Fruit fly (Drosophila melanogaster) whole organism, embryonic: ENCODE measurements around the gene CG6051.

Experiments
- Bgb ChIP-seq: fragments of 200-800 bp; sonication (Bioruptor generic); IDR thresholded peaks from 2 replicates; pipeline ENCODE4 v1.3.6; 2022; ENCODE audit warnings: missing biosample characterization, missing genetic modification characterization; ENCODE audit not compliant: partially characterized antibody
- CG10209 ChIP-seq: fragments of 200-800 bp; sonication (Bioruptor generic); optimal IDR thresholded peaks from 3 replicates; lab custom pipeline; 2017; ENCODE audit warnings: missing biosample characterization, mild to moderate bottlenecking, missing genetic modification characterization, missing genetic modification reagents
- CG10431 ChIP-seq: fragments of 200-800 bp; sonication (Bioruptor generic); optimal IDR thresholded peaks from 3 replicates; lab custom pipeline; 2018; ENCODE audit warnings: missing biosample characterization, mild to moderate bottlenecking, missing genetic modification characterization
- CG10462 ChIP-seq: fragments of 200-800 bp; sonication (Bioruptor generic); optimal IDR thresholded peaks from 2 replicates; lab custom pipeline; 2016; ENCODE audit warnings: missing biosample characterization, missing genetic modification characterization
- CG11696 ChIP-seq: fragments of 200-800 bp; sonication (Bioruptor generic); IDR thresholded peaks from 2 replicates; pipeline ENCODE4 v1.3.6; 2022; ENCODE audit warnings: missing biosample characterization, missing genetic modification characterization
- CG12299 ChIP-seq: fragments of 200-800 bp; sonication (Bioruptor generic); optimal IDR thresholded peaks from 2 replicates; lab custom pipeline; 2018; ENCODE audit warnings: missing biosample characterization, mild to moderate bottlenecking, missing genetic modification characterization
- CG13296 ChIP-seq: fragments of 200-800 bp; sonication (Bioruptor generic); optimal IDR thresholded peaks from 3 replicates; lab custom pipeline; 2018; ENCODE audit warnings: missing biosample characterization, mild to moderate bottlenecking, missing genetic modification characterization
- CG1647 ChIP-seq: fragments of 200-800 bp; sonication (Bioruptor generic); optimal IDR thresholded peaks from 3 replicates; lab custom pipeline; 2016; ENCODE audit warnings: missing biosample characterization, missing genetic modification characterization
- CG17186 ChIP-seq: fragments of 200-800 bp; sonication (Bioruptor generic); optimal IDR thresholded peaks from 3 replicates; lab custom pipeline; 2017; ENCODE audit warnings: missing biosample characterization, missing genetic modification reagents, missing genetic modification characterization
- CG17361 ChIP-seq: fragments of 200-800 bp; sonication (Bioruptor generic); IDR thresholded peaks from 3 replicates; pipeline ENCODE4 v1.3.6; 2022; ENCODE audit warnings: missing biosample characterization, missing genetic modification characterization
- CG17568 ChIP-seq: fragments of 200-800 bp; sonication (Bioruptor generic); optimal IDR thresholded peaks from 2 replicates; lab custom pipeline; 2018; ENCODE audit warnings: missing biosample characterization, mild to moderate bottlenecking, missing genetic modification characterization, moderate library complexity
- CG1792 ChIP-seq: fragments of 200-800 bp; sonication (Bioruptor generic); optimal IDR thresholded peaks from 2 replicates; lab custom pipeline; 2016; ENCODE audit warnings: missing biosample characterization, missing genetic modification characterization
- CG18764 ChIP-seq: fragments of 200-800 bp; sonication (Bioruptor generic); optimal IDR thresholded peaks from 3 replicates; lab custom pipeline; 2016; ENCODE audit warnings: missing biosample characterization, missing genetic modification characterization
- CG33213 ChIP-seq: fragments of 200-800 bp; sonication (Bioruptor generic); optimal IDR thresholded peaks from 3 replicates; lab custom pipeline; 2016; ENCODE audit warnings: missing biosample characterization, missing genetic modification characterization
- CG4360 ChIP-seq: fragments of 200-800 bp; sonication (Bioruptor generic); IDR thresholded peaks from 2 replicates; pipeline ENCODE4 v1.3.6; 2022; ENCODE audit warnings: missing biosample characterization, missing genetic modification characterization
- CG7839 ChIP-seq: fragments of 200-800 bp; sonication (Bioruptor generic); optimal IDR thresholded peaks from 3 replicates; lab custom pipeline; 2018; ENCODE audit warnings: missing biosample characterization, mild to moderate bottlenecking, missing genetic modification characterization, moderate library complexity
- D ChIP-seq, 2 experiments: fragments of 200-800 bp in 1 of 2; fragments of >200 bp in 1 of 2; sonication (Bioruptor generic) in 1 of 2; optimal IDR thresholded peaks; 2 replicates in 1 of 2; 3 replicates in 1 of 2; lab custom pipeline; 2017; ENCODE audit warnings: mild to moderate bottlenecking in 1 of 2, missing biosample characterization in 1 of 2, missing genetic modification characterization in 1 of 2, missing genetic modification reagents in 1 of 2
- Dip2 ChIP-seq: fragments of 200-800 bp; sonication (Bioruptor generic); IDR thresholded peaks from 2 replicates; pipeline ENCODE4 v1.3.6; 2022; ENCODE audit warnings: missing biosample characterization, missing genetic modification characterization
- Dip3 ChIP-seq: fragments of 200-800 bp; sonication (Bioruptor generic); optimal IDR thresholded peaks from 3 replicates; lab custom pipeline; 2016; ENCODE audit warnings: missing biosample characterization, missing genetic modification characterization
- Dll ChIP-seq: fragments of 200-800 bp; sonication (Bioruptor generic); IDR thresholded peaks from 4 replicates; pipeline ENCODE4 v1.3.6; 2022; ENCODE audit warnings: missing biosample characterization, missing genetic modification characterization; ENCODE audit not compliant: partially characterized antibody
- Doc3 ChIP-seq: fragments of 200-800 bp; sonication (Bioruptor generic); IDR thresholded peaks from 3 replicates; pipeline ENCODE4 v1.3.6; 2022; ENCODE audit warnings: missing biosample characterization, missing genetic modification characterization; ENCODE audit not compliant: partially characterized antibody
- E2f2 ChIP-seq: fragments of 200-800 bp; sonication (Bioruptor generic); IDR thresholded peaks from 2 replicates; pipeline ENCODE4 v1.3.6; 2022; ENCODE audit warnings: missing biosample characterization, missing genetic modification characterization
- Ets97D ChIP-seq: fragments of 200-800 bp; sonication (Bioruptor generic); optimal IDR thresholded peaks from 3 replicates; lab custom pipeline; 2016; ENCODE audit warnings: missing biosample characterization, missing genetic modification characterization
- H15 ChIP-seq: fragments of 200-800 bp; sonication (Bioruptor generic); IDR thresholded peaks from 3 replicates; pipeline ENCODE4 v1.3.6; 2022; ENCODE audit warnings: missing biosample characterization, missing genetic modification characterization
- Hr3 ChIP-seq: fragments of 200-800 bp; sonication (Bioruptor generic); optimal IDR thresholded peaks from 3 replicates; lab custom pipeline; 2016; ENCODE audit warnings: missing biosample characterization, missing genetic modification characterization
- Lpt ChIP-seq: fragments of >200 bp; optimal IDR thresholded peaks from 2 replicates; lab custom pipeline; 2018; ENCODE audit warnings: missing biosample characterization, missing genetic modification characterization
- Med ChIP-seq: fragments of 200-800 bp; sonication (Bioruptor generic); peaks from one replicate; lab custom pipeline; 2016; ENCODE audit warnings: missing biosample characterization, missing genetic modification characterization, mild to moderate bottlenecking, inconsistent platforms, moderate library complexity
- NFAT ChIP-seq: fragments of 200-800 bp; sonication (Bioruptor generic); IDR thresholded peaks from 2 replicates; pipeline ENCODE4 v1.3.6; 2022; ENCODE audit warnings: missing biosample characterization, missing genetic modification characterization
- NfI ChIP-seq: fragments of 200-800 bp; sonication (Bioruptor generic); optimal IDR thresholded peaks from 3 replicates; lab custom pipeline; 2018; ENCODE audit warnings: missing biosample characterization, mild to moderate bottlenecking, missing genetic modification characterization, moderate library complexity
- Ravus ChIP-seq: fragments of 200-800 bp; sonication (Bioruptor generic); IDR thresholded peaks from 2 replicates; pipeline ENCODE4 v1.3.6; 2022; ENCODE audit warnings: missing biosample characterization, missing genetic modification characterization
- aop ChIP-seq: fragments of 200-800 bp; sonication (Bioruptor generic); IDR thresholded peaks from 2 replicates; pipeline ENCODE4 v1.3.6; 2022; ENCODE audit warnings: missing biosample characterization, missing genetic modification characterization
- bab2 ChIP-seq: fragments of 200-800 bp; sonication (Bioruptor generic); optimal IDR thresholded peaks from 2 replicates; lab custom pipeline; 2016; ENCODE audit warnings: missing biosample characterization, missing genetic modification characterization
- chn ChIP-seq: fragments of 200-800 bp; sonication (Bioruptor generic); optimal IDR thresholded peaks from 2 replicates; lab custom pipeline; 2016; ENCODE audit warnings: missing biosample characterization, missing genetic modification characterization
- fru ChIP-seq: fragments of >200 bp; optimal IDR thresholded peaks from 2 replicates; lab custom pipeline; 2017
- gsb-n ChIP-seq: fragments of 200-800 bp; sonication (Bioruptor generic); optimal IDR thresholded peaks from 3 replicates; lab custom pipeline; 2018; ENCODE audit warnings: missing biosample characterization, mild to moderate bottlenecking, missing genetic modification characterization
- ham ChIP-seq: fragments of 200-800 bp; sonication (Bioruptor generic); IDR thresholded peaks from 2 replicates; pipeline ENCODE4 v1.3.6; 2022; ENCODE audit warnings: missing biosample characterization, missing genetic modification characterization
- nerfin-1 ChIP-seq: fragments of 200-800 bp; sonication (Bioruptor generic); optimal IDR thresholded peaks from 3 replicates; lab custom pipeline; 2019; ENCODE audit warnings: missing biosample characterization, mild to moderate bottlenecking, missing genetic modification characterization, moderate library complexity
- nmo ChIP-seq: fragments of 200-800 bp; sonication (Bioruptor generic); optimal IDR thresholded peaks from 2 replicates; lab custom pipeline; 2018; ENCODE audit warnings: missing biosample characterization, mild to moderate bottlenecking, missing genetic modification characterization, moderate library complexity
- org-1 ChIP-seq: fragments of 200-800 bp; sonication (Bioruptor generic); optimal IDR thresholded peaks from 2 replicates; lab custom pipeline; 2017; ENCODE audit warnings: missing biosample characterization, missing genetic modification characterization
- pros ChIP-seq: fragments of 200-800 bp; sonication (Bioruptor generic); optimal IDR thresholded peaks from 3 replicates; lab custom pipeline; 2019; ENCODE audit warnings: missing biosample characterization, mild to moderate bottlenecking, missing genetic modification characterization, moderate library complexity
- ro ChIP-seq: fragments of 200-800 bp; sonication (Bioruptor generic); IDR thresholded peaks from 2 replicates; pipeline ENCODE4 v1.3.6; 2022; ENCODE audit warnings: missing biosample characterization, missing genetic modification characterization
- sc ChIP-seq, 3 experiments: fragments of >200 bp in 2 of 3; fragments of 200-800 bp in 1 of 3; sonication (Bioruptor generic) in 1 of 3; optimal IDR thresholded peaks; 2 replicates in 2 of 3; 3 replicates in 1 of 3; lab custom pipeline; 2017; ENCODE audit warnings: mild to moderate bottlenecking in 1 of 3, missing biosample characterization in 1 of 3, missing genetic modification characterization in 1 of 3, missing genetic modification reagents in 1 of 3
- shn ChIP-seq: fragments of 200-800 bp; sonication (Bioruptor generic); optimal IDR thresholded peaks from 3 replicates; lab custom pipeline; 2016; ENCODE audit warnings: missing biosample characterization, missing genetic modification characterization
- tna ChIP-seq: fragments of 200-800 bp; sonication (Bioruptor generic); IDR thresholded peaks from 2 replicates; pipeline ENCODE4 v1.3.6; 2022; ENCODE audit warnings: missing biosample characterization, missing genetic modification characterization; ENCODE audit not compliant: partially characterized antibody
- toy ChIP-seq: fragments of 200-800 bp; sonication (Bioruptor generic); IDR thresholded peaks from 2 replicates; pipeline ENCODE4 v1.3.6; 2022; ENCODE audit warnings: missing biosample characterization, missing genetic modification characterization
- ttk ChIP-seq: fragments of 200-800 bp; sonication (Bioruptor generic); IDR thresholded peaks from 2 replicates; pipeline ENCODE4 v2.1.2; 2022; ENCODE audit warnings: missing biosample characterization, missing genetic modification characterization
- tx ChIP-seq: fragments of 200-800 bp; sonication (Bioruptor generic); optimal IDR thresholded peaks from 2 replicates; lab custom pipeline; 2016; ENCODE audit warnings: missing biosample characterization, missing genetic modification characterization
- zen2 ChIP-seq: fragments of 200-800 bp; sonication (Bioruptor generic); IDR thresholded peaks from 3 replicates; pipeline ENCODE4 v1.3.6; 2022; ENCODE audit warnings: missing biosample characterization, missing genetic modification characterization; ENCODE audit not compliant: partially characterized antibody

CG6051 gene

dm6 chr3R:27111784-27112602 is 38.9 kb downstream of the CG6051 start, which contains the start of the genes gb and CG5815 (continued):
- TF ChIP-seq tx (GFP tag; lab: Kevin White, UChicago) (peak; percentile 59), CG4360 (GFP tag; lab: Robert Waterston, UW) (peak; percentile 49; the same call in 1 of the 2 replicates), zen2 (GFP tag; lab: Robert Waterston, UW) (peak; percentile 80), Doc3 (GFP tag; lab: Robert Waterston, UW) (peak; percentile 98), D (optimal IDR thresholded peaks at IDR 0.05; lab: Kevin White, UChicago) (no peak), D (GFP tag; optimal IDR thresholded peaks at IDR 0.05; lab: Kevin White, UChicago) (peak; percentile 80), sc (optimal IDR thresholded peaks at IDR 0.05; lab: Kevin White, UChicago) (no peak), sc (GFP tag; optimal IDR thresholded peaks at IDR 0.05; lab: Kevin White, UChicago) (peak; percentile 76), Med (GFP tag; lab: Kevin White, UChicago) (peak; percentile 97), Hr3 (GFP tag; lab: Kevin White, UChicago) (peak; percentile 95), Dll (GFP tag; lab: Robert Waterston, UW) (peak; percentile 98), CG17568 (GFP tag; lab: Kevin White, UChicago) (no peak), Dip2 (GFP tag; lab: Robert Waterston, UW) (no peak; the same call in 1 of the 2 replicates), org-1 (GFP tag; lab: Kevin White, UChicago) (peak; percentile 72), H15 (GFP tag; lab: Robert Waterston, UW) (peak; percentile 86), CG1647 (GFP tag; lab: Kevin White, UChicago) (peak; percentile 91), toy (GFP tag; lab: Robert Waterston, UW) (peak; percentile 60; the same call in 1 of the 2 replicates), Bgb (GFP tag; lab: Robert Waterston, UW) (peak; percentile 90), CG7839 (tag; lab: Kevin White, UChicago) (peak; percentile 88), pros (GFP tag; lab: Kevin White, UChicago) (no peak), CG11696 (peak; percentile 77), Ets97D (GFP tag; lab: Kevin White, UChicago) (peak; percentile 78), CG1792 (peak; percentile 17), tna (GFP tag; lab: Robert Waterston, UW) (peak; percentile 86), CG10431 (GFP tag; lab: Kevin White, UChicago) (peak; percentile 57), NFAT (peak; percentile 90), CG12299 (tag; lab: Kevin White, UChicago) (peak; percentile 88), aop (GFP tag; lab: Robert Waterston, UW) (0 out of 2 replicates have a peak, but pooled peaks have one; percentile 40), ro (peak; percentile 55), gsb-n (no peak), ham (GFP tag; lab: Robert Waterston, UW) (peak; percentile 48; the same call in 1 of the 2 replicates), E2f2 (GFP tag; lab: Robert Waterston, UW) (peak; percentile 77), Dip3 (GFP tag; lab: Kevin White, UChicago) (peak; percentile 83), CG10462 (GFP tag; lab: Kevin White, UChicago) (peak; percentile 86), CG18764 (GFP tag; lab: Kevin White, UChicago) (peak; percentile 85), Ravus (GFP tag; lab: Robert Waterston, UW) (peak; percentile 68), bab2 (GFP tag; lab: Kevin White, UChicago) (peak; percentile 85), NfI (GFP tag; lab: Kevin White, UChicago) (peak; percentile 92), nerfin-1 (tag; lab: Kevin White, UChicago) (peak; percentile 79), chn (GFP tag; lab: Kevin White, UChicago) (peak; percentile 93), nmo (GFP tag; lab: Kevin White, UChicago) (peak; percentile 94), ttk (GFP tag; lab: Robert Waterston, UW) (peak; percentile 89), CG10209 (GFP tag; lab: Kevin White, UChicago) (peak; percentile 89), CG17361 (GFP tag; lab: Robert Waterston, UW) (peak; percentile 94), fru (lab: Kevin White, UChicago) (no peak), CG13296 (peak; percentile 87), shn (GFP tag; lab: Kevin White, UChicago) (peak; percentile 73), CG17186 (GFP tag; lab: Kevin White, UChicago) (peak; percentile 65), Lpt (GFP tag; lab: Kevin White, UChicago) (no peak), CG33213 (GFP tag; lab: Kevin White, UChicago) (peak; percentile 88)
